Fruit fly (Drosophila melanogaster) whole organism, embryonic: ENCODE data around the gene Dtg.

ENCODE experiments used
- Aef1 ChIP-seq: fragments of 200-800 bp; sonication (Bioruptor generic); IDR thresholded peaks from 3 replicates; pipeline ENCODE4 v1.3.6; 2022; ENCODE audit warnings: missing biosample characterization, missing genetic modification characterization
- CG11093 ChIP-seq: fragments of 200-800 bp; sonication (Bioruptor generic); IDR thresholded peaks from 3 replicates; pipeline ENCODE4 v1.3.6; 2022; ENCODE audit warnings: missing biosample characterization, missing genetic modification characterization
- CG11398 ChIP-seq: fragments of 200-800 bp; sonication (Bioruptor generic); optimal IDR thresholded peaks from 2 replicates; lab custom pipeline; 2016; ENCODE audit warnings: missing biosample characterization, missing genetic modification characterization
- CG11695 ChIP-seq: fragments of 200-800 bp; sonication (Bioruptor generic); IDR thresholded peaks from 3 replicates; pipeline ENCODE4 v1.3.6; 2022; ENCODE audit warnings: missing biosample characterization, missing genetic modification characterization
- CG11696 ChIP-seq: fragments of 200-800 bp; sonication (Bioruptor generic); IDR thresholded peaks from 2 replicates; pipeline ENCODE4 v1.3.6; 2022; ENCODE audit warnings: missing biosample characterization, missing genetic modification characterization
- CG12744 ChIP-seq: fragments of 200-800 bp; sonication (Bioruptor generic); optimal IDR thresholded peaks from 2 replicates; lab custom pipeline; 2016; ENCODE audit warnings: missing biosample characterization, missing genetic modification characterization
- CG14860 ChIP-seq: fragments of 200-800 bp; sonication (Bioruptor generic); IDR thresholded peaks from 3 replicates; pipeline ENCODE4 v1.3.6; 2022; ENCODE audit warnings: missing biosample characterization, missing genetic modification characterization; ENCODE audit not compliant: partially characterized antibody
- CG14965 ChIP-seq: fragments of 200-800 bp; sonication (Bioruptor generic); optimal IDR thresholded peaks from 2 replicates; lab custom pipeline; 2016; ENCODE audit warnings: missing biosample characterization, missing genetic modification characterization, borderline replicate concordance
- CG15073 ChIP-seq: fragments of 200-800 bp; sonication (Bioruptor generic); optimal IDR thresholded peaks from 2 replicates; lab custom pipeline; 2016; ENCODE audit warnings: missing biosample characterization, missing genetic modification characterization
- CG1529 ChIP-seq: fragments of 200-800 bp; sonication (Bioruptor generic); optimal IDR thresholded peaks from 3 replicates; lab custom pipeline; 2018; ENCODE audit warnings: missing biosample characterization, missing genetic modification characterization
- CG15696 ChIP-seq: fragments of 200-800 bp; sonication (Bioruptor generic); optimal IDR thresholded peaks from 2 replicates; lab custom pipeline; 2019; ENCODE audit warnings: missing biosample characterization, mild to moderate bottlenecking, missing genetic modification characterization, moderate library complexity
- CG1647 ChIP-seq: fragments of 200-800 bp; sonication (Bioruptor generic); optimal IDR thresholded peaks from 3 replicates; lab custom pipeline; 2016; ENCODE audit warnings: missing biosample characterization, missing genetic modification characterization
- CG16813 ChIP-seq: fragments of 200-800 bp; sonication (Bioruptor generic); IDR thresholded peaks from 3 replicates; pipeline ENCODE4 v1.3.6; 2022; ENCODE audit warnings: missing biosample characterization, missing genetic modification characterization; ENCODE audit not compliant: partially characterized antibody
- CG17359 ChIP-seq: fragments of 200-800 bp; sonication (Bioruptor generic); optimal IDR thresholded peaks from 3 replicates; lab custom pipeline; 2018; ENCODE audit warnings: missing biosample characterization, mild to moderate bottlenecking, missing genetic modification characterization, moderate library complexity
- CG1832 ChIP-seq: fragments of 200-800 bp; sonication (Bioruptor generic); optimal IDR thresholded peaks from 2 replicates; lab custom pipeline; 2017; ENCODE audit warnings: missing biosample characterization, mild to moderate bottlenecking, missing genetic modification characterization, inconsistent platforms
- CG31388 ChIP-seq: fragments of 200-800 bp; sonication (Bioruptor generic); optimal IDR thresholded peaks from 2 replicates; lab custom pipeline; 2016; ENCODE audit warnings: missing biosample characterization, missing genetic modification characterization
- CG33213 ChIP-seq: fragments of 200-800 bp; sonication (Bioruptor generic); optimal IDR thresholded peaks from 3 replicates; lab custom pipeline; 2016; ENCODE audit warnings: missing biosample characterization, missing genetic modification characterization
- CG3847 ChIP-seq: fragments of 200-800 bp; sonication (Bioruptor generic); IDR thresholded peaks from 2 replicates; pipeline ENCODE4 v1.3.6; 2022; ENCODE audit warnings: missing biosample characterization, missing genetic modification characterization
- CG6272 ChIP-seq: fragments of 200-800 bp; sonication (Bioruptor generic); IDR thresholded peaks from 2 replicates; pipeline ENCODE4 v1.3.6; 2022; ENCODE audit warnings: missing biosample characterization, missing genetic modification characterization
- CG7556 ChIP-seq: fragments of 200-800 bp; sonication (Bioruptor generic); optimal IDR thresholded peaks from 2 replicates; lab custom pipeline; 2017; ENCODE audit warnings: missing biosample characterization, mild to moderate bottlenecking, missing genetic modification characterization
- Dbx ChIP-seq: fragments of 200-800 bp; sonication (Bioruptor generic); IDR thresholded peaks from 3 replicates; pipeline ENCODE4 v1.3.6; 2022; ENCODE audit warnings: missing biosample characterization, missing genetic modification characterization
- E2f2 ChIP-seq: fragments of 200-800 bp; sonication (Bioruptor generic); IDR thresholded peaks from 2 replicates; pipeline ENCODE4 v1.3.6; 2022; ENCODE audit warnings: missing biosample characterization, missing genetic modification characterization
- Fer1 ChIP-seq: fragments of 200-800 bp; sonication (Bioruptor generic); optimal IDR thresholded peaks from 2 replicates; lab custom pipeline; 2017; ENCODE audit warnings: missing biosample characterization, mild to moderate bottlenecking, missing genetic modification characterization
- Gsc ChIP-seq: fragments of 200-800 bp; sonication (Bioruptor generic); IDR thresholded peaks from 2 replicates; pipeline ENCODE4 v1.3.6; 2022; ENCODE audit warnings: missing biosample characterization, missing genetic modification characterization
- Gug ChIP-seq: fragments of 200-800 bp; sonication (Bioruptor generic); IDR thresholded peaks from 4 replicates; pipeline ENCODE4 v1.3.6; 2022; ENCODE audit warnings: missing biosample characterization, missing genetic modification characterization
- HLH3B ChIP-seq: fragments of 200-800 bp; sonication (Bioruptor generic); IDR thresholded peaks from 2 replicates; pipeline ENCODE4 v1.3.6; 2022; ENCODE audit warnings: missing biosample characterization, missing genetic modification characterization
- Hr39 ChIP-seq: fragments of >200 bp; optimal IDR thresholded peaks from 2 replicates; lab custom pipeline; 2017
- Hr78 ChIP-seq, 2 experiments: fragments of 200-800 bp in 1 of 2; fragments of >200 bp in 1 of 2; sonication (Bioruptor generic) in 1 of 2; optimal IDR thresholded peaks; 2 replicates each; lab custom pipeline; 2017 to 2019; ENCODE audit warnings: missing biosample characterization in 2 of 2, missing genetic modification characterization in 2 of 2, mild to moderate bottlenecking in 1 of 2, moderate library complexity in 1 of 2
- Lim3 ChIP-seq: fragments of 200-800 bp; sonication (Bioruptor generic); IDR thresholded peaks from 2 replicates; pipeline ENCODE4 v1.3.6; 2022; ENCODE audit warnings: missing biosample characterization, missing genetic modification characterization
- Mad ChIP-seq: fragments of 200-800 bp; sonication (Bioruptor generic); optimal IDR thresholded peaks from 2 replicates; lab custom pipeline; 2016; ENCODE audit warnings: missing biosample characterization, missing genetic modification characterization
- Med ChIP-seq: fragments of 200-800 bp; sonication (Bioruptor generic); peaks from one replicate; lab custom pipeline; 2016; ENCODE audit warnings: missing biosample characterization, missing genetic modification characterization, mild to moderate bottlenecking, inconsistent platforms, moderate library complexity
- Myb ChIP-seq: fragments of 200-800 bp; sonication (Bioruptor generic); optimal IDR thresholded peaks from 2 replicates; lab custom pipeline; 2016; ENCODE audit warnings: missing biosample characterization, missing genetic modification characterization
- Ravus ChIP-seq: fragments of 200-800 bp; sonication (Bioruptor generic); IDR thresholded peaks from 2 replicates; pipeline ENCODE4 v1.3.6; 2022; ENCODE audit warnings: missing biosample characterization, missing genetic modification characterization
- Rfx ChIP-seq: fragments of 200-800 bp; sonication (Bioruptor generic); IDR thresholded peaks from 2 replicates; pipeline ENCODE4 v1.3.6; 2022; ENCODE audit warnings: missing biosample characterization, missing genetic modification characterization
- Tbp ChIP-seq: fragments of >200 bp; optimal IDR thresholded peaks from 2 replicates; lab custom pipeline; 2018; ENCODE audit warnings: missing biosample characterization, missing genetic modification characterization
- bigmax ChIP-seq: fragments of 200-800 bp; sonication (Bioruptor generic); optimal IDR thresholded peaks from 2 replicates; lab custom pipeline; 2018; ENCODE audit warnings: missing biosample characterization, mild to moderate bottlenecking, missing genetic modification characterization
- chif ChIP-seq, 2 experiments: fragments of 200-800 bp; sonication (Bioruptor generic); optimal IDR thresholded peaks; 3 replicates each; lab custom pipeline; 2016; ENCODE audit warnings: missing biosample characterization in 2 of 2, missing genetic modification characterization in 2 of 2
- chinmo ChIP-seq: fragments of 200-800 bp; sonication (Bioruptor generic); IDR thresholded peaks from 4 replicates; pipeline ENCODE4 v1.3.6; 2022; ENCODE audit warnings: missing biosample characterization, missing genetic modification characterization; ENCODE audit not compliant: partially characterized antibody
- corto ChIP-seq: fragments of 200-800 bp; sonication (Bioruptor generic); optimal IDR thresholded peaks from 2 replicates; lab custom pipeline; 2016; ENCODE audit warnings: missing biosample characterization, mild to moderate bottlenecking, missing genetic modification characterization, moderate library complexity
- en ChIP-seq: fragments of 200-800 bp; sonication (Bioruptor generic); optimal IDR thresholded peaks from 2 replicates; lab custom pipeline; 2016; ENCODE audit warnings: missing biosample characterization, missing genetic modification characterization
- fru ChIP-seq: fragments of >200 bp; optimal IDR thresholded peaks from 2 replicates; lab custom pipeline; 2017
- fu2 ChIP-seq: fragments of 200-800 bp; sonication (Bioruptor generic); optimal IDR thresholded peaks from 2 replicates; lab custom pipeline; 2016; ENCODE audit warnings: missing biosample characterization, missing genetic modification characterization
- gce ChIP-seq: fragments of 200-800 bp; sonication (Bioruptor generic); IDR thresholded peaks from 3 replicates; pipeline ENCODE4 v1.3.6; 2022; ENCODE audit warnings: missing biosample characterization, missing genetic modification characterization
- gfzf ChIP-seq: fragments of 200-800 bp; sonication (Bioruptor generic); optimal IDR thresholded peaks from 2 replicates; lab custom pipeline; 2016; ENCODE audit warnings: missing biosample characterization, mild to moderate bottlenecking, missing genetic modification characterization, moderate library complexity
- maf-S ChIP-seq: fragments of 200-800 bp; sonication (Bioruptor generic); optimal IDR thresholded peaks from 2 replicates; lab custom pipeline; 2016; ENCODE audit warnings: missing biosample characterization, missing genetic modification characterization
- p53 ChIP-seq: fragments of 200-800 bp; sonication (Bioruptor generic); optimal IDR thresholded peaks from 2 replicates; lab custom pipeline; 2016; ENCODE audit warnings: missing biosample characterization, missing genetic modification characterization
- ro ChIP-seq: fragments of 200-800 bp; sonication (Bioruptor generic); IDR thresholded peaks from 2 replicates; pipeline ENCODE4 v1.3.6; 2022; ENCODE audit warnings: missing biosample characterization, missing genetic modification characterization
- salm ChIP-seq: fragments of 200-800 bp; sonication (Bioruptor generic); optimal IDR thresholded peaks from 2 replicates; lab custom pipeline; 2018; ENCODE audit warnings: missing biosample characterization, mild to moderate bottlenecking, missing genetic modification characterization
- sd ChIP-seq: fragments of 200-800 bp; sonication (Bioruptor generic); optimal IDR thresholded peaks from 3 replicates; lab custom pipeline; 2018; ENCODE audit warnings: missing biosample characterization, mild to moderate bottlenecking, missing genetic modification characterization, moderate library complexity
- slou ChIP-seq: fragments of 200-800 bp; sonication (Bioruptor generic); optimal IDR thresholded peaks from 3 replicates; lab custom pipeline; 2016; ENCODE audit warnings: missing biosample characterization, missing genetic modification characterization
- stc ChIP-seq: fragments of 200-800 bp; sonication (Bioruptor generic); IDR thresholded peaks from 2 replicates; pipeline ENCODE4 v1.3.6; 2022; ENCODE audit warnings: missing biosample characterization, missing genetic modification characterization
- tup ChIP-seq: fragments of 200-800 bp; sonication (Bioruptor generic); optimal IDR thresholded peaks from 2 replicates; lab custom pipeline; 2016; ENCODE audit warnings: missing biosample characterization, mild to moderate bottlenecking, missing genetic modification characterization, moderate library complexity
- wdn ChIP-seq: fragments of 200-800 bp; sonication (Bioruptor generic); IDR thresholded peaks from 2 replicates; pipeline ENCODE4 v1.3.6; 2022; ENCODE audit warnings: missing biosample characterization, missing genetic modification characterization

Gene Dtg

dm6 chr3R:12627691-12628148 lies 20.1 kb upstream of the Dtg start, which contains the start of the genes Vha55 and Snx3 (continued):
- TF ChIP-seq CG6272 (GFP tag; lab: Robert Waterston, UW) (no peak; the same call in 1 of the 2 replicates), fu2 (GFP tag; lab: Kevin White, UChicago) (peak; percentile 83), gfzf (GFP tag; lab: Kevin White, UChicago) (peak; percentile 98), ro (GFP tag; lab: Robert Waterston, UW) (no peak), chinmo (GFP tag; lab: Robert Waterston, UW) (no peak), CG15696 (tag; lab: Kevin White, UChicago) (peak; percentile 20), p53 (GFP tag; lab: Kevin White, UChicago) (peak; percentile 87), Fer1 (GFP tag; lab: Kevin White, UChicago) (peak; percentile 77), Gug (GFP tag; lab: Robert Waterston, UW) (peak; percentile 78), slou (GFP tag; lab: Kevin White, UChicago) (peak; percentile 64), corto (GFP tag; lab: Kevin White, UChicago) (no peak), Ravus (no peak), Dbx (GFP tag; lab: Robert Waterston, UW) (no peak), salm (no peak), E2f2 (GFP tag; lab: Robert Waterston, UW) (no peak), CG7556 (no peak), CG33213 (GFP tag; lab: Kevin White, UChicago) (peak; percentile 98), CG1529 (GFP tag; lab: Kevin White, UChicago) (no peak), CG14860 (GFP tag; lab: Robert Waterston, UW) (no peak), CG15073 (GFP tag; lab: Kevin White, UChicago) (no peak), CG1832 (GFP tag; lab: Kevin White, UChicago) (no peak), HLH3B (GFP tag; lab: Robert Waterston, UW) (no peak), Mad (GFP tag; lab: Kevin White, UChicago) (peak; percentile 71), maf-S (GFP tag; lab: Kevin White, UChicago) (peak; percentile 70), sd (peak; percentile 41), fru (lab: Kevin White, UChicago) (no peak), CG11695 (GFP tag; lab: Robert Waterston, UW) (no peak), CG11696 (GFP tag; lab: Robert Waterston, UW) (no peak), Aef1 (GFP tag; lab: Robert Waterston, UW) (no peak), bigmax (GFP tag; lab: Kevin White, UChicago) (peak; percentile 57), Hr78 (GFP tag; optimal IDR thresholded peaks at IDR 0.05; lab: Kevin White, UChicago) (peak in 1 of 2 experiments; percentile 25), CG14965 (GFP tag; lab: Kevin White, UChicago) (peak; percentile 38), gce (no peak), wdn (GFP tag; lab: Robert Waterston, UW) (no peak), Tbp (GFP tag; lab: Kevin White, UChicago) (no peak), CG1647 (GFP tag; lab: Kevin White, UChicago) (peak; percentile 90), CG12744 (GFP tag; lab: Kevin White, UChicago) (peak; percentile 76), Myb (GFP tag; lab: Kevin White, UChicago) (peak; percentile 85), CG11398 (peak; percentile 58), Rfx (GFP tag; lab: Robert Waterston, UW) (no peak), Lim3 (GFP tag; lab: Robert Waterston, UW) (no peak), stc (GFP tag; lab: Robert Waterston, UW) (no peak), Med (GFP tag; lab: Kevin White, UChicago) (peak; percentile 98), CG31388 (GFP tag; lab: Kevin White, UChicago) (peak; percentile 12), Gsc (GFP tag; lab: Robert Waterston, UW) (no peak), CG17359 (peak; percentile 50), CG16813 (GFP tag; lab: Robert Waterston, UW) (no peak), Hr39 (lab: Kevin White, UChicago) (peak; percentile 74), chif (GFP tag; optimal IDR thresholded peaks at IDR 0.05; lab: Kevin White, UChicago) (peak; percentile 67 to 73), CG11093 (GFP tag; lab: Robert Waterston, UW) (no peak), tup (GFP tag; lab: Kevin White, UChicago) (peak; percentile 33), CG3847 (GFP tag; lab: Robert Waterston, UW) (no peak), en (GFP tag; lab: Kevin White, UChicago) (no peak)
